Fruit fly (Drosophila melanogaster): ENCODE measurements around the gene Sbat.

Sbat gene

dm6 chr2L:2829637-2830340 lies 48.4 kb upstream of the Sbat start, which contains the start of gene Duox (continued):
- TF ChIP-seq CG7357 (GFP tag; IDR thresholded peaks at IDR 0.05) (no peak), ssp (GFP tag; IDR thresholded peaks at IDR 0.05) (no peak), CG11695 (GFP tag; IDR thresholded peaks at IDR 0.05) (no peak), cad (GFP tag; optimal IDR thresholded peaks at IDR 0.05) (no peak), cg (GFP tag; optimal IDR thresholded peaks at IDR 0.05) (peak; percentile 87), Xbp1 (GFP tag; optimal IDR thresholded peaks at IDR 0.05) (no peak), knrl (GFP tag; IDR thresholded peaks at IDR 0.05; ENCODE audit: partially characterized antibody) (no peak), Bgb (GFP tag; IDR thresholded peaks at IDR 0.05; ENCODE audit: partially characterized antibody) (peak; percentile 21; the same call in 1 of the 2 replicates), CG15696 (tag; optimal IDR thresholded peaks at IDR 0.05) (no peak), CG9609 (GFP tag; optimal IDR thresholded peaks at IDR 0.05) (peak; percentile 48), bbx (GFP tag; IDR thresholded peaks at IDR 0.05; ENCODE audit: partially characterized antibody) (0 out of 2 replicates have a peak, but pooled peaks have one; percentile 10), Dref (GFP tag; IDR thresholded peaks at IDR 0.05) (no peak), CG34376 (GFP tag; optimal IDR thresholded peaks at IDR 0.05) (no peak), chinmo (GFP tag; IDR thresholded peaks at IDR 0.05; ENCODE audit: partially characterized antibody) (peak; percentile 84; the same call in 1 of the 4 replicates), Opbp (GFP tag; IDR thresholded peaks at IDR 0.05; ENCODE audit: partially characterized antibody) (peak; percentile 48; the same call in 1 of the 3 replicates), CG12104 (GFP tag; optimal IDR thresholded peaks at IDR 0.05) (no peak), Hr51 (GFP tag; optimal IDR thresholded peaks at IDR 0.05) (no peak), CG14667 (GFP tag; IDR thresholded peaks at IDR 0.05) (no peak), aop (GFP tag; IDR thresholded peaks at IDR 0.05) (0 out of 2 replicates have a peak, but pooled peaks have one; percentile 11), CG7963 (GFP tag; IDR thresholded peaks at IDR 0.05; ENCODE audit: partially characterized antibody) (no peak), dm (GFP tag; optimal IDR thresholded peaks at IDR 0.05) (peak; percentile 14), CG11456 (GFP tag; IDR thresholded peaks at IDR 0.05) (0 out of 3 replicates have a peak, but pooled peaks have one; percentile 3), CG1832 (GFP tag; optimal IDR thresholded peaks at IDR 0.05) (peak; percentile 20), CG31441 (GFP tag; IDR thresholded peaks at IDR 0.05) (no peak), CG31365 (tag; optimal IDR thresholded peaks at IDR 0.05) (no peak), Dp (GFP tag; optimal IDR thresholded peaks at IDR 0.05) (no peak), Sox100B (GFP tag; optimal IDR thresholded peaks at IDR 0.05) (no peak), CG5180 (GFP tag; optimal IDR thresholded peaks at IDR 0.05) (peak; percentile 90), croc (GFP tag; conservative IDR thresholded peaks at IDR 0.05) (no peak), CG18599 (GFP tag; optimal IDR thresholded peaks at IDR 0.05) (no peak), crol (GFP tag; IDR thresholded peaks at IDR 0.05) (peak; percentile 46; the same call in 1 of the 2 replicates), tx (GFP tag; optimal IDR thresholded peaks at IDR 0.05) (no peak), gro (GFP tag; optimal IDR thresholded peaks at IDR 0.05) (no peak), Trl (optimal IDR thresholded peaks at IDR 0.05) (peak; percentile 10 to 42), Trl (GFP tag; optimal IDR thresholded peaks at IDR 0.05) (no peak), Jarid2 (GFP tag; optimal IDR thresholded peaks at IDR 0.05) (peak; percentile 87), unc-4 (GFP tag; IDR thresholded peaks at IDR 0.05; ENCODE audit: partially characterized antibody) (0 out of 2 replicates have a peak, but pooled peaks have one; percentile 18), peb (GFP tag; IDR thresholded peaks at IDR 0.05) (no peak), CG12769 (tag; optimal IDR thresholded peaks at IDR 0.05) (peak; percentile 76), CG4360 (GFP tag; IDR thresholded peaks at IDR 0.05) (peak; percentile 27; the same call in 1 of the 2 replicates)
